Fruit fly (Drosophila melanogaster) whole organism, pupa: Measurements from ENCODE around the gene Prosbeta2R2.

ENCODE experiments used
- CG10348 ChIP-seq: fragments of 200-800 bp; sonication (Bioruptor generic); IDR thresholded peaks from 2 replicates; pipeline ENCODE4 v1.3.6; 2022; ENCODE audit warnings: missing biosample characterization, missing genetic modification characterization
- CG12605 ChIP-seq: fragments of 200-800 bp; sonication (Bioruptor generic); IDR thresholded peaks from 2 replicates; pipeline ENCODE4 v1.3.6; 2022; ENCODE audit warnings: missing biosample characterization, missing genetic modification characterization
- CG13204 ChIP-seq: fragments of 200-800 bp; sonication (Bioruptor generic); optimal IDR thresholded peaks from 2 replicates; lab custom pipeline; 2018; ENCODE audit warnings: missing biosample characterization, mild to moderate bottlenecking, missing genetic modification characterization, moderate library complexity
- CG14655 ChIP-seq: fragments of 200-800 bp; sonication (Bioruptor generic); optimal IDR thresholded peaks from 3 replicates; lab custom pipeline; 2017; ENCODE audit warnings: mild to moderate bottlenecking, missing biosample characterization, missing genetic modification reagents, missing genetic modification characterization
- CG15710 ChIP-seq: fragments of 200-800 bp; sonication (Bioruptor generic); optimal IDR thresholded peaks from 2 replicates; lab custom pipeline; 2018; ENCODE audit warnings: missing biosample characterization, mild to moderate bottlenecking, missing genetic modification characterization, moderate library complexity
- CG17806 ChIP-seq: fragments of 200-800 bp; sonication (Bioruptor generic); optimal IDR thresholded peaks from 2 replicates; lab custom pipeline; 2018; ENCODE audit warnings: missing biosample characterization, mild to moderate bottlenecking, missing genetic modification characterization, moderate library complexity
- CG32121 ChIP-seq: fragments of 200-800 bp; sonication (Bioruptor generic); IDR thresholded peaks from 2 replicates; pipeline ENCODE4 v1.3.6; 2022; ENCODE audit warnings: missing biosample characterization, missing genetic modification characterization
- CG34367 ChIP-seq: fragments of 200-800 bp; sonication (Bioruptor generic); optimal IDR thresholded peaks from 2 replicates; lab custom pipeline; 2018; ENCODE audit warnings: missing biosample characterization, mild to moderate bottlenecking, missing genetic modification characterization
- CG4496 ChIP-seq: fragments of 200-800 bp; sonication (Bioruptor generic); IDR thresholded peaks from 3 replicates; pipeline ENCODE4 v1.3.6; 2022; ENCODE audit warnings: missing biosample characterization, missing genetic modification characterization
- CG8159 ChIP-seq: fragments of 200-800 bp; sonication (Bioruptor generic); optimal IDR thresholded peaks from 3 replicates; lab custom pipeline; 2018; ENCODE audit warnings: missing biosample characterization, mild to moderate bottlenecking, missing genetic modification characterization, moderate library complexity
- CG8301 ChIP-seq: fragments of 200-800 bp; sonication (Bioruptor generic); optimal IDR thresholded peaks from 2 replicates; lab custom pipeline; 2018; ENCODE audit warnings: missing biosample characterization, mild to moderate bottlenecking, missing genetic modification characterization
- CG9948 ChIP-seq: fragments of 200-800 bp; sonication (Bioruptor generic); optimal IDR thresholded peaks from 2 replicates; lab custom pipeline; 2018; ENCODE audit warnings: missing biosample characterization, mild to moderate bottlenecking, missing genetic modification characterization, moderate library complexity
- D1 ChIP-seq: fragments of 200-800 bp; sonication (Bioruptor generic); optimal IDR thresholded peaks from 2 replicates; lab custom pipeline; 2018; ENCODE audit warnings: missing biosample characterization, mild to moderate bottlenecking, missing genetic modification characterization, moderate library complexity
- EcR ChIP-seq: fragments of 200-800 bp; sonication (Bioruptor generic); optimal IDR thresholded peaks from 3 replicates; lab custom pipeline; 2019; ENCODE audit warnings: missing biosample characterization, missing genetic modification characterization, mild to moderate bottlenecking, moderate library complexity, missing genetic modification reagents
- Ets98B ChIP-seq: fragments of 200-800 bp; sonication (Bioruptor generic); IDR thresholded peaks from 2 replicates; pipeline ENCODE4 v1.3.6; 2022; ENCODE audit warnings: missing biosample characterization, missing genetic modification characterization
- Pif1A ChIP-seq: fragments of 200-800 bp; sonication (Bioruptor generic); optimal IDR thresholded peaks from 3 replicates; lab custom pipeline; 2016; ENCODE audit warnings: missing biosample characterization, missing genetic modification characterization
- Pif1B ChIP-seq: fragments of 200-800 bp; sonication (Bioruptor generic); optimal IDR thresholded peaks from 3 replicates; lab custom pipeline; 2016; ENCODE audit warnings: missing biosample characterization, missing genetic modification characterization
- Snoo ChIP-seq: fragments of 200-800 bp; sonication (Bioruptor generic); optimal IDR thresholded peaks from 3 replicates; lab custom pipeline; 2017; ENCODE audit warnings: missing biosample characterization, mild to moderate bottlenecking, missing genetic modification characterization, inconsistent platforms
- fd96Ca ChIP-seq: fragments of 200-800 bp; sonication (Bioruptor generic); IDR thresholded peaks from 3 replicates; pipeline ENCODE4 v1.3.6; 2022; ENCODE audit warnings: missing biosample characterization, missing genetic modification characterization
- gl ChIP-seq: fragments of 200-800 bp; sonication (Bioruptor generic); optimal IDR thresholded peaks from 2 replicates; lab custom pipeline; 2018; ENCODE audit warnings: missing biosample characterization, mild to moderate bottlenecking, missing genetic modification characterization
- rn ChIP-seq: fragments of 200-800 bp; sonication (Bioruptor generic); IDR thresholded peaks from 2 replicates; pipeline ENCODE4 v1.3.6; 2022; ENCODE audit warnings: missing biosample characterization, missing genetic modification characterization

The Prosbeta2R2 gene

dm6 chr3R:5219466-5219865 is at the start of gene Prosbeta2R2, which contains the start of gene CG1116:
Gene Prosbeta2R2 (minus strand): TSS chr3R:5219528.
Gene CG1116 (plus strand): TSS chr3R:5219657.
- TF ChIP-seq Snoo (tag; lab: Kevin White, UChicago), result no peak
- no peak for TF ChIP-seq CG15710 (tag; lab: Kevin White, UChicago)
- no peak for TF ChIP-seq EcR (GFP tag; lab: Kevin White, UChicago)
- TF ChIP-seq CG10348 (GFP tag; lab: Robert Waterston, UW), result no peak
- no peak for TF ChIP-seq Ets98B (GFP tag; lab: Robert Waterston, UW)
- no peak for TF ChIP-seq gl (tag; lab: Kevin White, UChicago)
- TF ChIP-seq CG14655 (GFP tag; lab: Kevin White, UChicago), result no peak
- no peak for TF ChIP-seq CG17806 (tag; lab: Kevin White, UChicago)
- no peak for TF ChIP-seq CG4496
- TF ChIP-seq CG12605 (GFP tag; lab: Robert Waterston, UW), result no peak

DNA sequence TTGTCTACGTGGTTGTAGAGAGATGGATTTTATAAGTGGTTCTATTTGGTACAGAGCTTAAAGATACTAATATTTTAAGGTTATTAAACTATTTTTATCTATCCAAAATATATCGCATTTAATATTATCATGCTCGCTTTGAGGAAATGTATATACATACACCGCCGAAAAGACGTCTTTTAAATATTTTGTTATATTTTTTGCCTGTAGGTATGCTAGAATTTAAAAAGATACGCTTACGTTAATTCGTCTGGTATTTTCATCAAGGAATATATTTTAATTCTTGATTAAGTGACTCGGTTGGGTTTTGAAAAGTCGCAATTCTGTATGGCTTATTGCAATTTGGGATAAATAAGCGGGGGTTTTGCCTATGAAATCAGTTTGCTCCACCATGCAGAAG is 49.2 kb upstream of the Prosbeta2R2 start:
- no peak for TF ChIP-seq CG15710 (tag; lab: Kevin White, UChicago)
- TF ChIP-seq CG10348 (GFP tag; lab: Robert Waterston, UW), result no peak
- no peak for TF ChIP-seq Pif1A (GFP tag; lab: Kevin White, UChicago)
- no peak for TF ChIP-seq Snoo (tag; lab: Kevin White, UChicago)
- no peak for TF ChIP-seq Pif1B (GFP tag; lab: Kevin White, UChicago)
- no peak for TF ChIP-seq rn (GFP tag; lab: Robert Waterston, UW)

dm6 chr3R:5266282-5266681 is 47.0 kb upstream of the Prosbeta2R2 start:
- TF ChIP-seq CG15710 (tag; lab: Kevin White, UChicago), result no peak
- TF ChIP-seq fd96Ca (GFP tag; lab: Robert Waterston, UW), result no peak
- no peak for TF ChIP-seq CG32121 (GFP tag; lab: Robert Waterston, UW)
- TF ChIP-seq D1 (tag; lab: Kevin White, UChicago), result no peak
- no peak for TF ChIP-seq CG8301
- TF ChIP-seq CG13204 (GFP tag; lab: Kevin White, UChicago), result no peak
- TF ChIP-seq CG12605 (GFP tag; lab: Robert Waterston, UW), result no peak
- TF ChIP-seq CG17806 (tag; lab: Kevin White, UChicago), result no peak
- TF ChIP-seq CG34367 (tag; lab: Kevin White, UChicago), result no peak
- no peak for TF ChIP-seq gl (tag; lab: Kevin White, UChicago)
- TF ChIP-seq CG4496, result no peak
- no peak for TF ChIP-seq rn (GFP tag; lab: Robert Waterston, UW)
- TF ChIP-seq Snoo (tag; lab: Kevin White, UChicago), result no peak
- no peak for TF ChIP-seq CG9948
- TF ChIP-seq Ets98B (GFP tag; lab: Robert Waterston, UW), result no peak
- TF ChIP-seq CG8159 (tag; lab: Kevin White, UChicago), result no peak
- TF ChIP-seq, all 21 proteins: peak for 0

- TF ChIP-seq Ets98B (GFP tag; lab: Robert Waterston, UW), result no peak; the same call in 1 of the 2 replicates
- TF ChIP-seq gl (tag; lab: Kevin White, UChicago), result peak; percentile 38
- peak; percentile 53 for TF ChIP-seq CG15710 (tag; lab: Kevin White, UChicago)
- TF ChIP-seq CG8301, result peak; percentile 53
- TF ChIP-seq CG13204 (GFP tag; lab: Kevin White, UChicago), result no peak
- TF ChIP-seq CG14655 (GFP tag; lab: Kevin White, UChicago), result peak; percentile 64
- TF ChIP-seq Pif1A (GFP tag; lab: Kevin White, UChicago), result peak; percentile 29
- TF ChIP-seq Snoo (tag; lab: Kevin White, UChicago), result peak; percentile 54
- TF ChIP-seq Pif1B (GFP tag; lab: Kevin White, UChicago), result peak; percentile 52
- peak; percentile 50 for TF ChIP-seq CG34367 (tag; lab: Kevin White, UChicago)
- no peak for TF ChIP-seq rn (GFP tag; lab: Robert Waterston, UW)
- TF ChIP-seq D1 (tag; lab: Kevin White, UChicago), result no peak
- TF ChIP-seq CG17806 (tag; lab: Kevin White, UChicago), result peak; percentile 33
- peak; percentile 44; the same call in 1 of the 3 replicates for TF ChIP-seq CG4496
- TF ChIP-seq CG9948, result peak; percentile 44
- TF ChIP-seq CG12605 (GFP tag; lab: Robert Waterston, UW), result peak; percentile 26; the same call in 1 of the 2 replicates
- no peak for TF ChIP-seq CG10348 (GFP tag; lab: Robert Waterston, UW)
- peak; percentile 70 for TF ChIP-seq CG8159 (tag; lab: Kevin White, UChicago)
Observed at dm6 chr3R:5264251-5265098, 45.1 kb upstream of the Prosbeta2R2 start.

DNA sequence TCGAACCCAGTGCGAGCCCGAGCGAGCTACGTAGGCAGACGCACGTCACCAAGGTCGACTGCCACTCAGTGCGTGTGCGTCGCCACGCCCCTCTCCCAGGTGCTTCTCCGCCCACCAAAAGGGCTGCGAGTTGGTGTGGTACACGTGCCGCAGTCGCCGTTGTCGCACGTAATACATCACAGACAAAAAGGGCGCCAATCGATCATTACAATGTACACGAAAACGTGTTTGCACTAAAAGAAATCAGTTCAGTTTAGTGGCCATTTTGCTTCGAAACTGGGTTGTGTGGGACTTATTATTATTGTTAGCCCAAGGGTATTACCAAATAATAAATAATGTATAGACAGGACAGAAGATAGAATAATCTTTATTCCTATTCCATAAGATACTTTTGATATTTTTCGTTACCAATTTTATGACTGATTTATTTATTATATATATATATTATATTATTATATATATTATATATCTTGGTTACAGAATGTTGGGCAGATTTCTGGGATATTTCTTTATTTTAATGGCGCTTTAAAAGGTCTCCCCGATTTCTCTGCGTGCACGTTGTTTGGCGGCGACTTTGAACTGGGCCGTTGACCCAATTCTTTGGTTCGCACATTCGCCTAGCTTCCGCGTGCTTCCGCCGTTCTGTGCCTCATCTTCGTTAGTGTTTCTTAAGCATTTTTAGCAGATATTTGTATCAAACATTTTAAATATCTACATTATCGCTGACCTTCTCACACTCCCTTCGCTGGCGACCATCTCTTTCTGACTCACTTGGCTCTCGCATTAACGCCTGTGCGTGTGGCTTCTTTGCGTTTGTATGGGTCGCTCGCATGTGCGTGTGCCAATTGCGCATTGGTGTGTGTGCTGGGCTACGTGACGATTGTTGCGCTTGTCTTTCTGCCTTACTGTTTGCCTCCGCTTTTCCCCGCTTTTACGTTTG is 44.3 kb upstream of the Prosbeta2R2 start:
- TF ChIP-seq CG4496 (0 out of 3 replicates have a peak, but pooled peaks have one; percentile 12), CG13204 (GFP tag; lab: Kevin White, UChicago) (peak; percentile 44), Ets98B (GFP tag; lab: Robert Waterston, UW) (no peak), CG9948 (peak; percentile 77), Pif1A (GFP tag; lab: Kevin White, UChicago) (peak; percentile 56), CG17806 (tag; lab: Kevin White, UChicago) (peak; percentile 62), rn (GFP tag; lab: Robert Waterston, UW) (no peak), gl (tag; lab: Kevin White, UChicago) (no peak), EcR (GFP tag; lab: Kevin White, UChicago) (peak; percentile 94), CG8301 (peak; percentile 28), CG12605 (GFP tag; lab: Robert Waterston, UW) (no peak), CG32121 (GFP tag; lab: Robert Waterston, UW) (0 out of 2 replicates have a peak, but pooled peaks have one; percentile 57), CG8159 (tag; lab: Kevin White, UChicago) (peak; percentile 81), CG34367 (tag; lab: Kevin White, UChicago) (peak; percentile 37), CG14655 (GFP tag; lab: Kevin White, UChicago) (peak; percentile 65), D1 (tag; lab: Kevin White, UChicago) (peak; percentile 49), Pif1B (GFP tag; lab: Kevin White, UChicago) (peak; percentile 61), fd96Ca (GFP tag; lab: Robert Waterston, UW) (0 out of 3 replicates have a peak, but pooled peaks have one; percentile 44), CG10348 (GFP tag; lab: Robert Waterston, UW) (no peak), CG15710 (tag; lab: Kevin White, UChicago) (peak; percentile 77), Snoo (tag; lab: Kevin White, UChicago) (peak; percentile 36)
